Fruit fly (Drosophila melanogaster): Measurements from ENCODE around the gene CG5435.

The CG5435 gene

DNA sequence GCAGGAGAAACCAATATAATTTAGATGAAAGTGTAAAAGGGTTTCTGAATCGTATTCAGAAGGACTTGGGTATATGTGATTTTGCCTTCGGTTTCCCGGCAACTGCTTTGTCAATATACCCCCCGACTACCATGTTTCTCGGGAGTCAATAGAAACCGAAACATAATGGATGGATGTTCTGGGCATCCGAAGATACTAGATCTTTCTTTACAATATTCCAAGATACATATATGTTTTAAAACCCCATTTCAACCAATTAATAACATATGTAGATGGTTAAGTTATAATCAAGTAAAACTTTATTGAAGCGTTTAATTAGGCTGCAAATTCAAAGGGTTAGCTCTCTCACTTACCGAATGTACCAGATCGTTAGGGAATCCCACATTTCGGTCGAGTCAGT is at the start of gene CG5435:
Gene CG5435 (minus strand): TSS at position 101 of the 400 bp plus-strand sequence.
- no peak for TF ChIP-seq fd96Ca (GFP tag; IDR thresholded peaks at IDR 0.05)
- no peak for TF ChIP-seq CG15710 (tag; optimal IDR thresholded peaks at IDR 0.05)
- no peak for TF ChIP-seq CG9948 (tag; optimal IDR thresholded peaks at IDR 0.05)
- TF ChIP-seq CG13204 (GFP tag; optimal IDR thresholded peaks at IDR 0.05): no peak
- no peak for TF ChIP-seq CG10348 (GFP tag; IDR thresholded peaks at IDR 0.05)
- no peak for TF ChIP-seq Ets98B (GFP tag; IDR thresholded peaks at IDR 0.05)
- no peak for TF ChIP-seq CG32121 (GFP tag; IDR thresholded peaks at IDR 0.05)
- no peak for TF ChIP-seq gl (tag; optimal IDR thresholded peaks at IDR 0.05)
- no peak for TF ChIP-seq CG8301 (tag; optimal IDR thresholded peaks at IDR 0.05)
- TF ChIP-seq rn (GFP tag; IDR thresholded peaks at IDR 0.05): no peak
- TF ChIP-seq CG8159 (tag; optimal IDR thresholded peaks at IDR 0.05): no peak
- TF ChIP-seq CG12605 (GFP tag; IDR thresholded peaks at IDR 0.05): no peak
- no peak for TF ChIP-seq Snoo (tag; optimal IDR thresholded peaks at IDR 0.05)
- TF ChIP-seq Pif1B (GFP tag; optimal IDR thresholded peaks at IDR 0.05): no peak
- no peak for TF ChIP-seq CG14655 (GFP tag; optimal IDR thresholded peaks at IDR 0.05)
- TF ChIP-seq D1 (tag; optimal IDR thresholded peaks at IDR 0.05): no peak
- TF ChIP-seq CG34367 (tag; optimal IDR thresholded peaks at IDR 0.05): no peak
- TF ChIP-seq CG4496 (GFP tag; IDR thresholded peaks at IDR 0.05): no peak
- TF ChIP-seq Pif1A (GFP tag; optimal IDR thresholded peaks at IDR 0.05): no peak

DNA sequence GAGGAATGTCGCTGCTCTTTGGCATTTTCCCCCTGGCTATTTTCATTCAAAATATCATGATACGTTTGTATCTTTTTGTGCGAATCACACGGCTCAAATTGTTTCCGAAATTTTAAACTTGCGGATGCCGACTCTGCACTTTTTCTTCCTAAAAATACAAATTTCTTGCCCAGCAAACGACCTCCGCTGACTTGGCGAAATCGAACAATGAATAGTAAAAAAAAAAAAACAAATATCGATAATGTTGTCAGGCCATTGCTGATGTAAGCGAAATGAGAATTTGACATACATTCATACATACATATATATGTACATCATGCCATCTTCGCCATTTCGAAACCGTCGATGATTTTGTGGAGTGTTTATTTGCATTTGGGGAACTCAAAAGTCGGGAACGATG is 49.3 kb upstream of the CG5435 start:
- TF ChIP-seq Ets98B (GFP tag; IDR thresholded peaks at IDR 0.05) (no peak), CG8301 (tag; optimal IDR thresholded peaks at IDR 0.05) (no peak), CG32121 (GFP tag; IDR thresholded peaks at IDR 0.05) (0 out of 2 replicates have a peak, but pooled peaks have one; percentile 31), D1 (tag; optimal IDR thresholded peaks at IDR 0.05) (no peak), CG17806 (tag; optimal IDR thresholded peaks at IDR 0.05) (no peak), CG8159 (tag; optimal IDR thresholded peaks at IDR 0.05) (no peak)

DNA sequence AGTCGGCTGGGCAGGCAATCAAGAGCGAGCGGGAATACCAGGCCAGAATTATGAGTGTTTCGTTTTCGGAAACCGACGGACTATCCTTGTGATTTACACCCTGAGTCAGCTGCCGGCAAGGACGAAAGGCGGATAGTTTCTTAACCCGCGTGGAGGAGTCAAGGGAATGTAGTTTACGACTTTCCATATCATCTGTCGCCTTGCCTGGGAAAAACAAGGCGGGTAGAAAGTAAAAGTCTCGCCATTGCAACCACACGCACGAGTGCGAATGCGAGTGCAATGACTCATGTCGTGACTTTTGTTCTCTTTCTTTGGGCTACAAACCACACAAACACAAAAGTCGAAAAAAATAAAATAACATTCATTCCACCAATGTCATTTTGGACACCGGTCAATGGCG is 47.8 kb upstream of the CG5435 start:
- TF ChIP-seq EcR (GFP tag; optimal IDR thresholded peaks at IDR 0.05) (peak; percentile 91), CG12605 (GFP tag; IDR thresholded peaks at IDR 0.05) (0 out of 2 replicates have a peak, but pooled peaks have one; percentile 28), CG34367 (tag; optimal IDR thresholded peaks at IDR 0.05) (no peak)

DNA sequence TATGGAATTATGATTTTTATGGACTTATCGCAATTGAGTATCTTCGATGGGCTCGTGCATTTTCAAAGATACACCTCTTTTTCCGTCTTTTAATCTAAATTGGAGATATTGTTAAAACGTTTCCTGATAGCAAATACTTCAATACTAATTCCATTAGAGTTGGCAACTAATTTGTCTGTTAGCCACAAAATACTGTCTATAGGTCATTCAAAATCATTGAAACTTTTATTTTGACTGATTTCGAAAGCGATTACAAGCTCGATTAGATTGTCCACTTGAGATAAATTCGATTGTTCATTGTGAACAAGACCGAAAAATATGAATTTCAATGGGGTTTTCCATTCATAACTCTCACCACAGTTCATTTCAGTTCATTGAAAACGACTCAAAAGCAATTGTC is 45.4 kb upstream of the CG5435 start:
- no peak for TF ChIP-seq CG8301 (tag; optimal IDR thresholded peaks at IDR 0.05)
- TF ChIP-seq CG13204 (GFP tag; optimal IDR thresholded peaks at IDR 0.05): no peak

DNA sequence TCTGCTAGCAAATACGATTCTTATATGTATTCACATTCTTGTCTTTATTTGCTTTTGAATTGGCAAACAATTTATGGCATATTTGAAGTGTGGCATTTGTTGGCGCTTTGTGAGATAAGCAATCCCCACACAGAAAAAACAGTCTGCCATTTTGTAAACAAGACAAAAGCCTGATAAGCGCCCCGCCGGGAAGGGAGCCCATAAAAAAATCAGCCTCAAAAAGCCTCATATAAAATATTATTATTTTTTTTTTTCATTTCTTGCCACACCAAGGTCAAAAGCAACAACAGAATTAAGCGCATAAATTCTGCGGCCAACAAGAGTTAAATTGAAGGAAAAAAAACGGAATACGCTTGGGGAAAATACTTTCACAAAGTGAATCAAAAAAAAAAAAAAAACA is 44.6 kb upstream of the CG5435 start:
- TF ChIP-seq CG32121 (GFP tag; IDR thresholded peaks at IDR 0.05) (0 out of 2 replicates have a peak, but pooled peaks have one; percentile 18), Snoo (tag; optimal IDR thresholded peaks at IDR 0.05) (peak; percentile 53), Pif1B (GFP tag; optimal IDR thresholded peaks at IDR 0.05) (peak; percentile 32), CG34367 (tag; optimal IDR thresholded peaks at IDR 0.05) (no peak)

DNA sequence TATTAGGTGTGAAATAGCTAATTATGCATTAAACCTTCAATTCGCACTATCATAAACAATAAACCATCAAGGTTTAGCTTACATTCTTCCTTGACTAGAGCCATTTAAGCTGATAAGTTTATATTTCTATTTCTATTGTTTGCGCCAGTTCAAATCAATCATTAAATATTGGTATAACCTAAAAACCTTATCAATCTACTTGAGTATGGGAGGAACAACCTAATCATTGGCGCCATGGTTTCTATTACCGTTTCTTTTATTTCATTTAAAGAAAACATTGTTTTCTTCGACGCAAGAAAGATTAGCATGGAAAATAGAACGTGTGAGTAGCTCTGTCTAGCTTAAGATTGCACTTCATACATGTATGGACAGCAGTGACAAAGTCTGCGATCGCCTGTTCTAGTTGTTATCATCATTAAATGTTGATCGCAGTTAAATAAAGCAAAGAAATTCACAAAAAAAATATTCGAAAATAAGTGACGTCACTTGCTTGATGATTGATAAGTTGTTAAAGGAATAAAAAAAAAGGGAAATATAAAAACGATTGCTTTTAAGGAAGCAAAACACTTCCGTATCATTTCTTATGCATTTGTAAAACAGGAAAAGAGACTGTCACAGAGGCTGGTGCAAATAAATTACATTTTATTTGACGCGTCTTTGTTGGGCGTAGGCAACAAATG is 43.7 kb upstream of the CG5435 start:
- TF ChIP-seq Snoo (tag; optimal IDR thresholded peaks at IDR 0.05) (no peak), CG15710 (tag; optimal IDR thresholded peaks at IDR 0.05) (no peak), CG17806 (tag; optimal IDR thresholded peaks at IDR 0.05) (no peak), Pif1A (GFP tag; optimal IDR thresholded peaks at IDR 0.05) (no peak), rn (GFP tag; IDR thresholded peaks at IDR 0.05) (no peak), CG9948 (tag; optimal IDR thresholded peaks at IDR 0.05) (no peak), CG4496 (GFP tag; IDR thresholded peaks at IDR 0.05) (no peak), CG14655 (GFP tag; optimal IDR thresholded peaks at IDR 0.05) (no peak), CG8159 (tag; optimal IDR thresholded peaks at IDR 0.05) (no peak), CG8301 (tag; optimal IDR thresholded peaks at IDR 0.05) (no peak), fd96Ca (GFP tag; IDR thresholded peaks at IDR 0.05) (no peak), CG10348 (GFP tag; IDR thresholded peaks at IDR 0.05) (no peak)

DNA sequence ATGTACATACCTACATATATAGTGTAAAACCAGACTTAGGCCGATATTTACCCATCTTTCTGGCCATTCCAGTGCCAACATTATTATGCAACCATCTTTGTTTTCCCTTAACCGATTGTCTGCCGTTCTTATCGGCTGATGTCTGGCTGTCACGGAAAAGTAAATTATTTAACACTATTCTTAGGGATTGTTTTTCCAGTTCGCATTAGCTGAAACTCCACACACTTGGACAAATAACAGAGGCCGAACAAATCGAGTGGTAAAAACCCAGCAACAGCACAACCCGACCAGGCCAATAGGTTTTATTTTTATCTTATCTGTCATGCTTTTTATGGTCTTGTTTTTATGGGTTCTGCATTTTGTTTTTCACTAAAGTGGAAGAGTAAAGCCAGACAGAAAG is 42.9 kb upstream of the CG5435 start:
- TF ChIP-seq CG15710 (tag; optimal IDR thresholded peaks at IDR 0.05) (no peak), rn (GFP tag; IDR thresholded peaks at IDR 0.05) (no peak), CG8159 (tag; optimal IDR thresholded peaks at IDR 0.05) (no peak), CG32121 (GFP tag; IDR thresholded peaks at IDR 0.05) (no peak), Ets98B (GFP tag; IDR thresholded peaks at IDR 0.05) (no peak), CG14655 (GFP tag; optimal IDR thresholded peaks at IDR 0.05) (no peak), CG4496 (GFP tag; IDR thresholded peaks at IDR 0.05) (no peak), D1 (tag; optimal IDR thresholded peaks at IDR 0.05) (no peak), gl (tag; optimal IDR thresholded peaks at IDR 0.05) (no peak), fd96Ca (GFP tag; IDR thresholded peaks at IDR 0.05) (no peak), CG17806 (tag; optimal IDR thresholded peaks at IDR 0.05) (no peak), CG12605 (GFP tag; IDR thresholded peaks at IDR 0.05) (no peak), CG9948 (tag; optimal IDR thresholded peaks at IDR 0.05) (no peak), Pif1A (GFP tag; optimal IDR thresholded peaks at IDR 0.05) (no peak), CG34367 (tag; optimal IDR thresholded peaks at IDR 0.05) (no peak), EcR (GFP tag; optimal IDR thresholded peaks at IDR 0.05) (no peak), CG10348 (GFP tag; IDR thresholded peaks at IDR 0.05) (no peak), Pif1B (GFP tag; optimal IDR thresholded peaks at IDR 0.05) (no peak)
